Worm (Caenorhabditis elegans) whole organism, L2 larva: ENCODE measurements around the gene srz-78.

Experiments
- F13H6.1 ChIP-seq: sonication (generic microtip); optimal IDR thresholded peaks from 2 replicates; lab custom pipeline; 2016; ENCODE audit warnings: missing genetic modification characterization, missing compliant biosample characterization
- R02D3.7 ChIP-seq: fragments of 150-350 bp; optimal IDR thresholded peaks from 2 replicates; lab custom pipeline; 2014; ENCODE audit warnings: missing biosample characterization, missing genetic modification characterization
- Y55F3AM.14 ChIP-seq: fragments of 200-800 bp; sonication (Bioruptor generic); optimal IDR thresholded peaks from 2 replicates; lab custom pipeline; 2018; ENCODE audit warnings: mild to moderate bottlenecking, missing genetic modification characterization, missing compliant biosample characterization
- ZK546.5 ChIP-seq: sonication (generic microtip); optimal IDR thresholded peaks from 2 replicates; lab custom pipeline; 2017; ENCODE audit warnings: missing biosample characterization, missing genetic modification characterization
- alr-1 ChIP-seq: fragments of 150-350 bp; optimal IDR thresholded peaks from 2 replicates; lab custom pipeline; 2014; ENCODE audit warnings: missing biosample characterization, missing genetic modification characterization
- ama-1 ChIP-seq: fragments of 150-350 bp; optimal IDR thresholded peaks from 2 replicates; lab custom pipeline; 2018; ENCODE audit warnings: inconsistent platforms
- blmp-1 ChIP-seq: sonication (generic microtip); optimal IDR thresholded peaks from 2 replicates; lab custom pipeline; 2017; ENCODE audit warnings: missing genetic modification characterization, mild to moderate bottlenecking, missing compliant biosample characterization, antibody characterized with exemption, moderate library complexity; ENCODE audit not compliant: insufficient read depth
- ceh-16 ChIP-seq: fragments of 150-350 bp; optimal IDR thresholded peaks from 2 replicates; lab custom pipeline; 2014; ENCODE audit warnings: missing biosample characterization, missing genetic modification characterization
- crh-2 ChIP-seq: sonication (generic microtip); optimal IDR thresholded peaks from 2 replicates; lab custom pipeline; 2017; ENCODE audit warnings: missing biosample characterization, missing genetic modification characterization
- dmd-4 ChIP-seq: sonication (generic microtip); optimal IDR thresholded peaks from 2 replicates; lab custom pipeline; 2017; ENCODE audit warnings: missing biosample characterization, missing genetic modification characterization
- fos-1 ChIP-seq: fragments of 150-350 bp; optimal IDR thresholded peaks from 2 replicates; lab custom pipeline; 2014; ENCODE audit warnings: missing biosample characterization, missing genetic modification characterization
- gmeb-1 ChIP-seq: fragments of 150-350 bp; optimal IDR thresholded peaks from 2 replicates; lab custom pipeline; 2014; ENCODE audit warnings: missing biosample characterization, missing genetic modification characterization
- lin-11 ChIP-seq: fragments of 150-350 bp; sonication (generic microtip); optimal IDR thresholded peaks from 2 replicates; lab custom pipeline; 2014; ENCODE audit warnings: missing biosample characterization, missing genetic modification characterization, inconsistent platforms, mixed read lengths
- lin-13 ChIP-seq: fragments of 150-350 bp; optimal IDR thresholded peaks from 2 replicates; lab custom pipeline; 2014; ENCODE audit warnings: missing biosample characterization, missing genetic modification reagents, missing genetic modification characterization
- lsy-2 ChIP-seq, 2 experiments: fragments of 150-350 bp in 1 of 2; sonication (generic microtip) in 1 of 2; optimal IDR thresholded peaks; 2 replicates each; lab custom pipeline; 2014 to 2017; ENCODE audit warnings: missing biosample characterization in 2 of 2, missing genetic modification characterization in 2 of 2
- mbf-1 ChIP-seq: sonication (generic microtip); optimal IDR thresholded peaks from 2 replicates; lab custom pipeline; 2017; ENCODE audit warnings: missing biosample characterization, missing genetic modification characterization
- mdl-1 ChIP-seq, 2 experiments: fragments of 150-350 bp in 1 of 2; sonication (generic microtip) in 1 of 2; optimal IDR thresholded peaks; 2 replicates each; lab custom pipeline; 2017; ENCODE audit warnings: missing biosample characterization in 2 of 2, missing genetic modification characterization in 2 of 2
- nhr-10 ChIP-seq: sonication (generic microtip); optimal IDR thresholded peaks from 2 replicates; lab custom pipeline; 2017; ENCODE audit warnings: missing biosample characterization, missing genetic modification characterization
- nhr-11 ChIP-seq: fragments of 150-350 bp; optimal IDR thresholded peaks from 2 replicates; lab custom pipeline; 2014; ENCODE audit warnings: missing biosample characterization, missing genetic modification characterization
- nhr-12 ChIP-seq: fragments of 150-350 bp; optimal IDR thresholded peaks from 2 replicates; lab custom pipeline; 2014; ENCODE audit warnings: missing biosample characterization, missing genetic modification characterization
- nhr-129 ChIP-seq: fragments of 150-350 bp; optimal IDR thresholded peaks from 2 replicates; lab custom pipeline; 2014; ENCODE audit warnings: missing biosample characterization, missing genetic modification characterization
- nhr-23 ChIP-seq: fragments of 150-350 bp; optimal IDR thresholded peaks from 2 replicates; lab custom pipeline; 2014; ENCODE audit warnings: missing biosample characterization, missing genetic modification reagents, missing genetic modification characterization
- nhr-237 ChIP-seq: fragments of 150-350 bp; optimal IDR thresholded peaks from 2 replicates; lab custom pipeline; 2014; ENCODE audit warnings: missing biosample characterization, missing genetic modification characterization
- nhr-25 ChIP-seq: fragments of 150-350 bp; sonication (generic microtip); optimal IDR thresholded peaks from 3 replicates; lab custom pipeline; 2014; ENCODE audit warnings: missing biosample characterization, missing genetic modification characterization
- nhr-6 ChIP-seq: fragments of 150-350 bp; optimal IDR thresholded peaks from 2 replicates; lab custom pipeline; 2014; ENCODE audit warnings: missing biosample characterization, missing genetic modification characterization
- peb-1 ChIP-seq: fragments of 150-350 bp; optimal IDR thresholded peaks from 2 replicates; lab custom pipeline; 2014; ENCODE audit warnings: missing biosample characterization, missing genetic modification characterization
- sma-9 ChIP-seq, 2 experiments: fragments of 150-350 bp in 1 of 2; sonication (generic microtip) in 1 of 2; optimal IDR thresholded peaks; 2 replicates each; lab custom pipeline; 2014 to 2016; ENCODE audit warnings: missing genetic modification characterization in 2 of 2, mild to moderate bottlenecking in 1 of 2, missing biosample characterization in 1 of 2, missing compliant biosample characterization in 1 of 2, missing genetic modification reagents in 1 of 2, moderate library complexity in 1 of 2
- snpc-4 ChIP-seq: fragments of 150-350 bp; optimal IDR thresholded peaks from 2 replicates; lab custom pipeline; 2014; ENCODE audit warnings: missing biosample characterization, missing genetic modification characterization
- unc-39 ChIP-seq: fragments of 150-350 bp; optimal IDR thresholded peaks from 2 replicates; lab custom pipeline; 2014; ENCODE audit warnings: missing biosample characterization, missing genetic modification characterization
- unc-55 ChIP-seq: fragments of 150-350 bp; sonication (generic microtip); optimal IDR thresholded peaks from 3 replicates; lab custom pipeline; 2014; ENCODE audit warnings: missing biosample characterization, missing genetic modification reagents, missing genetic modification characterization
- ztf-1 ChIP-seq: fragments of 200-800 bp; sonication (Bioruptor generic); conservative IDR thresholded peaks from 2 replicates; pipeline ENCODE4 v1.3.6; 2022; ENCODE audit warnings: missing genetic modification characterization, missing compliant biosample characterization
- ztf-11 ChIP-seq: sonication (generic microtip); optimal IDR thresholded peaks from 2 replicates; lab custom pipeline; 2017; ENCODE audit warnings: missing biosample characterization, missing genetic modification characterization

The srz-78 gene

DNA sequence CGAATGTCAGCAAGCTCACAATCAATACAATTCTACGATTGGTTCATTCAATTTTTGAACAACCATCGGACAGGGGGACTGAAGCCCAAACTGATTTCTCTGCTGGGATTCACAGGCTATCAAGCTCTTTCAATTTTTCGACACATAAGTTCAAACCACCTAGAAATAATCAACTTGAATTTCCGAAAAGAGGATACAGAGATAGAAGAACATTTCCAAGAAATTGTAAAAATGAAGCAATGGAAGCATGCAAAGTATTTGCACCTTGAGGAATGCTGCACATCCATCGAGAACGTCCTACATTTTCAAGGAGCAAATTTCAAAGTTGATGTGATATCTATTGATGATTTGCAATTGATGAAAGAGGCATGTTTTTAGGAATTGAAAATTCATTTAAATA is 23.8 kb upstream of the srz-78 start:
- TF ChIP-seq gmeb-1 (tag; lab: Kevin White, UChicago) (no peak), lin-11 (no peak), dmd-4 (no peak), crh-2 (tag; lab: Kevin White, UChicago) (no peak), unc-39 (tag; lab: Kevin White, UChicago) (no peak), ztf-1 (GFP tag; lab: Robert Waterston, UW) (no peak), fos-1 (no peak), nhr-12 (tag; lab: Kevin White, UChicago) (no peak)

DNA sequence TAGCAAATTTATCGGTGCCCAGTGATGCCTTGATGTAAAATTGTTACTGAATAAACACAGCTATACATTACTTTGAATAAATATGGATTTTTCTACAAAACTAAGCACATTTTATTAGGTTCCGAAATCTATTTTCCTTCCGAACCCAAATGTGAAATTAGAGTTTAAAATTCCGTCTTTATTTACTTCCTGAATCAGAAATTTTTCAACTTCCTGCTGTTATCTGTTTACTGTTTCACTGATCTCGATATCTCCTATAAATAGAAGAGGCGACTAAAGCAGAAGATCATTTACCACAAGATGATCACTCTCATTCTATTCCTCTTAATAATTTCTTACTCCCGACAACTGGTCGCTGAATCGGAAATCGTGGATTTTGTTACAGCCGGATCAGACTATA is 21.8 kb upstream of the srz-78 start, which contains the start of gene F58E2.2:
TSS of gene F58E2.2 (plus strand) at position 301 of the 400 bp plus-strand sequence.
- TF ChIP-seq Y55F3AM.14 (GFP tag; lab: Kevin White, UChicago) (no peak), ztf-11 (tag; lab: Kevin White, UChicago) (no peak)

DNA sequence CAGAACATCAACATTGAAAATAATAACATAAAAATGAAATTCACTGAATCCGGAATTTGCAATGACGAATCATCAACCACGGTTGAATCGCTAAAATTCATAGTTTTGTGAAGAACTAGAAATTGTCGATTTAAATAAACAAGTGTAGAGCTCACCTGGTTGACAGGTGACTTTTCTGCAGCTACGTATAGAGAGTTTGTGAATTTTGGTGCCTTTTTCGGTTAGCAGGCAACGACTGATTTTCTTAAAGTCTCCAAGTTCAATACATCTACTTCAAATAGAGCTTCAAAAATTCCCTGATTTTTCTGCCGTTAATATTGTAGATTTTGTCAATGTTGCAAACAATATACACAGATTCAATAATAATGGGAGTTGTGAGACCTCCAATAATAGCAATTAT is 14.5 kb upstream of the srz-78 start, which contains the start of gene srz-69:
TSS of gene srz-69 (minus strand) at position 101 of the 400 bp plus-strand sequence.
- no peak for TF ChIP-seq ztf-11 (tag; lab: Kevin White, UChicago)
- no peak for TF ChIP-seq sma-9 (GFP tag; optimal IDR thresholded peaks at IDR 0.05; lab: Kevin White, UChicago)
- TF ChIP-seq sma-9 (tag; optimal IDR thresholded peaks at IDR 0.05; lab: Kevin White, UChicago), result no peak
- no peak for TF ChIP-seq fos-1
- TF ChIP-seq nhr-10 (tag; lab: Kevin White, UChicago), result no peak
- no peak for TF ChIP-seq ZK546.5 (tag; lab: Kevin White, UChicago)
- TF ChIP-seq nhr-11 (tag; lab: Kevin White, UChicago), result no peak

DNA sequence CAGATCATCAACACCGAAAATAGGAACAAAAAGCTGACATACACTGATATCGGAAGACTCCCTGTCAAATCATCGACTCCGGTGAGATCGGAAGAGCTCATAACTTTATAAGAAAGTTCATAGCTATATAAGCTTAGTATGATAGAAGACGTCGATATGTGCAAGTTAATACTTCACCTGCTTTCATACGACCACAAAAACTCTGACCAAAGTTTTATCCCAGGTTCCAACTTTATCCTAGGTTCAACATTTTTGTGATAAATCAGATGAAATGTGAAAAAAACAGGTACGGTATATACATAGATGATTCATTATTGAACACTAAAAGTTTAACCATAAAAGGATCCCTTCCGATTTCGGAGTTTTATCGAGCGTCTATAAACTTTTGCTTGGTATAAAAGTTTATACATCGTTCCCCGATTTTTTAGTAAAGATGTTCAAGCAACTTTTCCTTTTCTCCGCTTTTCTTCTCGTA is 12.6 kb upstream of the srz-78 start, which contains the start of the genes srz-70 and C09G12.5:
TSS of gene srz-70 (minus strand) at position 101 of the 475 bp plus-strand sequence.
TSS of gene C09G12.5 (plus strand) at position 425 of the 475 bp plus-strand sequence.
- TF ChIP-seq lin-13 (no peak), nhr-23 (no peak), nhr-129 (no peak), mdl-1 (tag; optimal IDR thresholded peaks at IDR 0.05; lab: Kevin White, UChicago) (no peak), F13H6.1 (tag; lab: Kevin White, UChicago) (no peak), gmeb-1 (tag; lab: Kevin White, UChicago) (no peak), lsy-2 (tag; optimal IDR thresholded peaks at IDR 0.05; lab: Kevin White, UChicago) (no peak), crh-2 (tag; lab: Kevin White, UChicago) (no peak), blmp-1 (tag; lab: Kevin White, UChicago) (no peak), nhr-11 (tag; lab: Kevin White, UChicago) (no peak), mbf-1 (tag; lab: Kevin White, UChicago) (no peak), R02D3.7 (tag; lab: Kevin White, UChicago) (no peak), unc-55 (GFP tag; lab: Kevin White, UChicago) (no peak), nhr-25 (tag; lab: Kevin White, UChicago) (no peak), unc-39 (tag; lab: Kevin White, UChicago) (no peak), snpc-4 (tag; lab: Kevin White, UChicago) (no peak), dmd-4 (no peak), lin-11 (no peak), ZK546.5 (tag; lab: Kevin White, UChicago) (no peak)
- TF ChIP-seq, all 48 proteins: peak for 0

DNA sequence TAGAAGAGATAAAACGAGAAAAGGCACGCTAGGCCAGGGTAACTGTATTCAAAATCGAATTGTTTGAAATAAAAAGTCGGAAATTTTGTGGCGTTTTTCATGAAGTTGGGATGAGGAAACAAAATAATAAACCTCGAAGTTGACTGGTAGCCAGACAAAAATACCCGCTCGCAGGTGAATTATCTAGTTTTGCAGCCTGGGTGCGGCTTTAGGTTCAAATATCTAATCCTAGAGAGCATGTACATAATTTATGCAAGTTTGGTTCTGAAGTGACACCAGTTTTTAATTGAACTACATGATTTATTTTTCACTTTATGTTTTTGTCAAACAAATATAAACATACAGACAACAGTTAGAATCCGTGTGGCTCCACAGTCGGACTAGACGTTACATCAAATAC is 9.8 kb upstream of the srz-78 start, which contains the start of gene srz-37:
TSS of gene srz-37 (minus strand) at position 101 of the 400 bp plus-strand sequence.
- TF ChIP-seq alr-1 (tag; lab: Kevin White, UChicago) (no peak), fos-1 (no peak), gmeb-1 (tag; lab: Kevin White, UChicago) (no peak), nhr-6 (no peak), ceh-16 (tag; lab: Kevin White, UChicago) (no peak), nhr-12 (tag; lab: Kevin White, UChicago) (no peak), ama-1 (lab: Kevin White, UChicago) (no peak), unc-39 (tag; lab: Kevin White, UChicago) (no peak), ztf-1 (GFP tag; lab: Robert Waterston, UW) (no peak), ztf-11 (tag; lab: Kevin White, UChicago) (no peak), nhr-237 (tag; lab: Kevin White, UChicago) (no peak), peb-1 (tag; lab: Kevin White, UChicago) (no peak), nhr-23 (no peak), nhr-129 (no peak)
